Fruit fly (Drosophila melanogaster): ENCODE data around the gene mip130.
A peak's percentile ranks its signal among the peaks of the same experiment; 100 is the strongest.

The mip130 gene

DNA sequence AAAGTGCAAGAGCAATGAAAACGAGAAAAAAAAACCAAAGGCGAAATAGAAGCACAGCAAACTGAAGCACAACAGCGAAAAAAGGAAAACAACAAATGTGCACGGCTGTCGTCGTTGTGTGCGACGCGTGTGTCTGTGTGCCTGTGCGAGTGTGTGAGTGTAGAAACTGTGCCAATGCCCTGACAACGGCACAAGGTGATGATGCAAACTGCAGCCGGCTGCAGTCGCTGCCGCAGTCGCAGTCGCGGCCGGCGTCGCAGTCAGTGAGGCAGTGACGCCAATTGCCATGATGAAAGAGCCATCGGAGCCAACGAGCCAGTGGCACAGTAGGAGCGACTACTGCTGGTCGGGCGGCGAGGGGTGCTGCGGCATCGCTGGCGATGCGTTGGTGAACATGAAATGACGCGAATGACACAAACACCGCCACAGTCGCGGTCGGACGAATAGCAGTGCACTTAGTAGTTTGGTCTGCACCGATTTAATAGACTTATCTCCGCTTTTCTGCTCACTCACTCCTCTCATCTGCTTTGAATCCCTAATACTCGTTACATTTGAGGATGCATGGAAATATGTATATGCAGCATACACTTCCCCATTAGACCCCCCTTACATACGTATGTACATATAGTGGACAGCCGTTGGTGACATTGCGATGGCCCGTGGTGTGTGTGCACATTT lies 60.7 kb downstream of the mip130 start (continued):
- TF ChIP-seq Med (GFP tag) (peak; percentile 74), Dek (tag; optimal IDR thresholded peaks at IDR 0.05) (no peak), CG7786 (GFP tag; optimal IDR thresholded peaks at IDR 0.05) (no peak), ewg (GFP tag; optimal IDR thresholded peaks at IDR 0.05) (peak; percentile 72), CG17612 (GFP tag; IDR thresholded peaks at IDR 0.05) (no peak), Nf-YB (GFP tag; optimal IDR thresholded peaks at IDR 0.05) (peak; percentile 39), CG2678 (tag; optimal IDR thresholded peaks at IDR 0.05) (peak; percentile 78), CG18011 (GFP tag; optimal IDR thresholded peaks at IDR 0.05) (no peak), eve (GFP tag; optimal IDR thresholded peaks at IDR 0.05) (peak in 1 of 2 experiments; percentile 81), crp (GFP tag; optimal IDR thresholded peaks at IDR 0.05) (peak in 1 of 2 experiments; percentile 26), Bteb2 (GFP tag; optimal IDR thresholded peaks at IDR 0.05) (no peak), CG11085 (GFP tag; IDR thresholded peaks at IDR 0.05) (no peak), CG10366 (GFP tag; IDR thresholded peaks at IDR 0.05) (peak; percentile 38), insv (GFP tag; optimal IDR thresholded peaks at IDR 0.05) (no peak), nmo (GFP tag; optimal IDR thresholded peaks at IDR 0.05) (peak; percentile 77), Abd-B (GFP tag; optimal IDR thresholded peaks at IDR 0.05) (peak; percentile 31), CG17361 (GFP tag; IDR thresholded peaks at IDR 0.05) (peak; percentile 65), h (optimal IDR thresholded peaks at IDR 0.05) (no peak), CG11398 (GFP tag; optimal IDR thresholded peaks at IDR 0.05) (peak; percentile 15), CG12769 (tag; optimal IDR thresholded peaks at IDR 0.05) (peak; percentile 66), CG14441 (GFP tag; IDR thresholded peaks at IDR 0.05) (peak; percentile 29; the same call in 1 of the 2 replicates), CG7556 (GFP tag; optimal IDR thresholded peaks at IDR 0.05) (peak; percentile 49), hbn (GFP tag; IDR thresholded peaks at IDR 0.05; ENCODE audit: partially characterized antibody) (no peak), CkIIα-i1 (GFP tag; IDR thresholded peaks at IDR 0.05) (no peak), az2 (GFP tag; optimal IDR thresholded peaks at IDR 0.05) (peak; percentile 45), aop (GFP tag; IDR thresholded peaks at IDR 0.05) (no peak), CG17186 (GFP tag; optimal IDR thresholded peaks at IDR 0.05) (peak; percentile 45), Camta (GFP tag; optimal IDR thresholded peaks at IDR 0.05) (peak; percentile 33), CG1603 (tag; optimal IDR thresholded peaks at IDR 0.05) (peak; percentile 89), Fer3 (tag; optimal IDR thresholded peaks at IDR 0.05) (peak; percentile 10), CG10543 (GFP tag; optimal IDR thresholded peaks at IDR 0.05) (peak; percentile 45), CG12391 (tag; optimal IDR thresholded peaks at IDR 0.05) (peak; percentile 57), CG6654 (GFP tag; optimal IDR thresholded peaks at IDR 0.05) (peak; percentile 20), ranshi (GFP tag; IDR thresholded peaks at IDR 0.05) (peak; percentile 43; the same call in 1 of the 2 replicates), run (tag; optimal IDR thresholded peaks at IDR 0.05) (peak; percentile 53), CG11695 (GFP tag; IDR thresholded peaks at IDR 0.05) (peak; percentile 57; the same call in 1 of the 3 replicates), CG8281 (tag; optimal IDR thresholded peaks at IDR 0.05) (peak; percentile 58), Rx (GFP tag; IDR thresholded peaks at IDR 0.05) (peak; percentile 52), scrt (GFP tag; optimal IDR thresholded peaks at IDR 0.05) (peak; percentile 19), CG31441 (GFP tag; IDR thresholded peaks at IDR 0.05) (peak; percentile 76), salm (tag; optimal IDR thresholded peaks at IDR 0.05) (peak; percentile 65), Eip74EF (GFP tag; optimal IDR thresholded peaks at IDR 0.05) (peak in 1 of 2 experiments; percentile 72), gcm2 (GFP tag; optimal IDR thresholded peaks at IDR 0.05) (no peak), CG13424 (tag; optimal IDR thresholded peaks at IDR 0.05) (peak; percentile 82), Sox102F (GFP tag; optimal IDR thresholded peaks at IDR 0.05) (peak; percentile 80), CG13296 (GFP tag; optimal IDR thresholded peaks at IDR 0.05) (peak; percentile 16), grn (GFP tag; optimal IDR thresholded peaks at IDR 0.05) (no peak), ara (GFP tag; IDR thresholded peaks at IDR 0.05) (peak; percentile 53; the same call in 1 of the 2 replicates), CG11093 (GFP tag; IDR thresholded peaks at IDR 0.05) (peak; percentile 58; the same call in 1 of the 3 replicates)
